Worm (Caenorhabditis elegans) whole organism, dauer: ENCODE data around the gene F46F2.3.

Source experiments
- unc-62 ChIP-seq: sonication (generic microtip); optimal IDR thresholded peaks from 2 replicates; lab custom pipeline; 2017; ENCODE audit warnings: missing biosample characterization, missing genetic modification reagents, missing genetic modification characterization

Gene F46F2.3

DNA sequence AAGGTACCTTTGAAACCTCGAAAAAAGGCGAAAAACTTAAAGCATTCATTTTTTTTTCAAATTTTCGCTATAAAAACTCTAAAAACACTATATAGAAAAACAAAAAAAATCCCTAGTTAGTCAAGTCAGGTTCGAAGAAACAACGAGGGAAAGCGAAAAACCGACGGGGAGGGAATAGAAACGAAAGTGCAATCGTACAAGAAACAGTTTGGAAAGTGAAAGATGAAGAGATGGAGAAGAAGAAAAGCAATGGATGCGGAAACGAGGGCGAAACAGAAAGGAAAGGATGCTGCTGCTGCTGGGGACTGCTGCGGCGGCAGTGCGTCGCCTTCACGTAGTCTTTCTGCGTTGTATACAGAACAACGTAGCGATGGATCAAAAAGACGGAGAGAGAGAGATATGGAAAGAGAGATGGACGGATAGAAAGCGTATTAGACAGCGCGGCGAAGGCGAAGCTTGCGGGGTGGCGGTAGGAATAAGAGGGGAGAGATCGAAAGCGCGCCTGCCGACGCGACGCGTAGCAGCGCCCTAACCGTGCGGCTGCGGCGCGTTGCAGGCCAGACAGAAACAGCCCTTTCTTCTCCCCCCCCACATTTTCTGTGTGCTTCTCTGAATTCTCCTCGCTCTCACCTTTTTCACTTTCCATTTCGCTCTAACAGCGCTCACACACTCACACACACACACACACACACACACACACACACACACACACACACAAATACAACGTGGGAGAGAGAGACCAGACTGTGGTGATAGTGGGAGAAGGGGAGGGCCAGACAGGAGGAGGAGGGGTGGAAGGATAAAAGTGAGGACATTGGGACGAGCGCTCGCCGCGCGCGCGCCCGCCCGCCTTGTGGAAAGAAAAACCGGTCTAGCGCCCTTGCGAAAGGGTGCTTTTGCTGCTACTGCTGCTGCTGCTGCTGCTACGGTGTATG is 15.0 kb upstream of the F46F2.3 start:
- no peak for TF ChIP-seq unc-62 (GFP tag; lab: Kevin White, UChicago)

DNA sequence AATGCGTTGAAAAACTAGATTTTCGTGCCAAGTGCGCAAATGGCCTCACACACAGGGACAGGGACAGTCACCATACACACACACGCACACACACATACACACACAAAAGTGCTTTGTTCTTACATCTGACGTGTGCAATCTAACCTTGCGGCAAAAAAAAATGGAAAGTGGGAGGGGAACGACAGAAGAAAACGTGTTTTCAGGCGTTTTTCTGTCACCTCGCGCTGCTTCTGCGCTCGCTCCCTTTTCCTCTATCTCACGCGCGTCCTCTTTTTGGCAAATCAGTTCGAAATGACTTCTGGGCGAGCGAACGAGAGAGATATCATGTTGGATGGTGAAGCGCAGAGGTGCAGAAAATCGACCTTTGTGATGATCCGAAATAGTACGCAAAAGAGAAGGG is 14.0 kb upstream of the F46F2.3 start:
- no peak for TF ChIP-seq unc-62 (GFP tag; lab: Kevin White, UChicago)

DNA sequence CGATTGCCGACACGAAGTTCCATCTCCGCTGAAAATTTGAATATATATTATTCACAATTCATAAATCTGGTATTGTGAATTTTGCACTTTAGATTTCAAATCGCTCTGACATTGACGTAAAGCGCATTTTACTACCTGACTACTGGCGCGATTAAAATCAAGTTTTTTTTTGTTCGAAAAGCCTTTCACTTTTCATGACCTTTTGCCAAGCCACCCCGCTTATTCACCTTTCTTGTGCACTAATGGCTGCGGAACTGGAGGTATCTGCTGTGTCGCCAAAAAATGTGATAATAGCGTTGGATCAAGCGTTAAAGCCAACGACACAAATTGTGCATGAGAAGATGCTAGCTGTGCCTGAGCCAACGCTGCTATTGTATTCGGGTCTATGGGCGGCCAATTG is 12.8 kb upstream of the F46F2.3 start:
- TF ChIP-seq unc-62 (GFP tag; lab: Kevin White, UChicago) = no peak

DNA sequence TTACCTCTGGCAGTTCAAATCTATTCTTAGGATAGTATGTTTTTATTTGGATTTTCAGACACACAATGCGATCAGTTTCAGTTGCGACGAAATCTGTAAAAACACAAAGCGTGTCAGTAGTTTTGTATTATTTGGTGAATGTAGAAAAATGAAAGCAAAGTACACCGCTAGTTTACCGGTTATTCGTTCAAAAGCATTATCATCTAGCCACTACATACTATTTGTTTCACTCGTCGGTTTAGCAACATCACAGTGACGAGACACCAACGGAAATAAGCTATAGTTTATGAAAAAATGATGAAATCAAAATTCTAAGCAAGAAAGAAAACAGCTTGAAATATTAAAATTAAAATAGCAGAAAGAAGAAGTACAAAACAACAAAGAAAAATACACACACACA is 10.6 kb upstream of the F46F2.3 start:
- no peak for TF ChIP-seq unc-62 (GFP tag; lab: Kevin White, UChicago)

DNA sequence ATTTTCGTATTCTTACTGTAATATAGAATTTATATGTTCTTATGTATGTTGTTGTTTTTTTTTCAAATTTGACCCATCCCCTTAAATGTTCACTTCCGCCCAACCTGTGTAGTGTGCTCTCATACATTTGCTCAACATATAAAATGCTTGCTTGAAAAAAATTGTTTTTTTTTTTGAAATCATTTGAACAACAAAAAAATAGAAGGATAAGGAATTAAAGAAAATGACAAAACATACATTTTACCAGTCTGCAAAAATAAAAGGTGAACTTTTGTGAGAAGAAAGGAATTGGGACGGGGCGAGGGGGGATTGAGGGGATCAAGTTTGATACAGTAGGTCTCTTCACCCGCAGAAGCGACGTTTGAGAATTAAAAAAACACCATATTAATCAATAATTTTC is 8.4 kb upstream of the F46F2.3 start:
- no peak for TF ChIP-seq unc-62 (GFP tag; lab: Kevin White, UChicago)

DNA sequence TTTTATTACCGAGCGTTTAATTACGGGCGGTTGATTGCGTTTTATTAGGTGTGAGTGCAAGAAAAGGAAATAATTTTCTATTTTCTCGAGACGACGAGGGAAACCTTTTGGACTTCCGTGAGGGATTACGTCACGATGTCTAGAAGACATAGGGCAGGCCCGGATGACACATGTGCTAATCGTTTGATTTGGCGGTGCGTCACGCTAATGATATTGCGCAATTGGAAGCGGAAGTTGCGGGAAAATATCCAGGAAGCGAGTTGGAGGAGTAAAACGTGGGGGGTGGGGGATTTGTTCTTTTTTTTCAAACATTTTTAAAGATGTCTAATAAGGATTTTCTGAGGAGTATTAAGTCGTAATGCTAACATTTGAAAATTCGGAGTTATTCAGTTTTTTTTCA is 4.5 kb upstream of the F46F2.3 start:
- no peak for TF ChIP-seq unc-62 (GFP tag; lab: Kevin White, UChicago)

DNA sequence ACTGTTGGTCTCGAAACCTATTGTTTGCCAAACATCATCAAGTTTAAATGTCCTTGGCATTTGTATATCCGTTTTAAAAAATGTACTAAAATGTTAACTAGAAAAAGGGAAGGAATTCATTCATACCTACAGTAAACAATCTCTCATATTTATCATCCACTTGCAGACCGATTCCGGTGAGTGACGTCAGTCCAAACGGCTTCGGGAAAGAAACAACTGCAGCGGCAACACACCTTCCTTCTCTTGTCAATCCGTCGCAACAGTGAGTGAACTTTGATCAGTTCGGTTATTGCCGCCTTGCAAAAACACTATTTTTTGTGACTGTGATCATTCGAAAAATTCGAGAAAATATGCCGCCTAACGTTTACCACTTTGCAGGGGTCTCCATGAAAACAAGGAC is 4.1 kb upstream of the F46F2.3 start:
- no peak for TF ChIP-seq unc-62 (GFP tag; lab: Kevin White, UChicago)

DNA sequence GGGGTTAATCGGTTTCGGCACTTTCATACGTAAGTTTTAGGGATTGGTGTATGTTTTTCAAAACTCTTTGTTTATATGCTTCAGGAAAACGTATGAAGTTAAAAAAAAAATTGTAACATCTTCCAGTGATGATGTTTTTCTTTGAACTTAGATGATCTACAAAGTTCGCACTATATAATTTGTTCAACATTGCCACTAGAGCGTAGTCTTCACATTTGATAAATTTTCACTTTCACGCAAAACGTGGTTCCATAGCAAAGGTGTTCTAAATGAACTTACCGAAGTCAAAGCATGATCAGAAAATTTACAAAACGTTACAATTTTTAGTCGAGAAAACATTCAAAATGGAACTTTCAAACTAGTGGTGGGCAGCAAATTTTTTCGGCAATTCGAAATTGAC is 2.8 kb upstream of the F46F2.3 start:
- TF ChIP-seq unc-62 (GFP tag; lab: Kevin White, UChicago) = no peak

DNA sequence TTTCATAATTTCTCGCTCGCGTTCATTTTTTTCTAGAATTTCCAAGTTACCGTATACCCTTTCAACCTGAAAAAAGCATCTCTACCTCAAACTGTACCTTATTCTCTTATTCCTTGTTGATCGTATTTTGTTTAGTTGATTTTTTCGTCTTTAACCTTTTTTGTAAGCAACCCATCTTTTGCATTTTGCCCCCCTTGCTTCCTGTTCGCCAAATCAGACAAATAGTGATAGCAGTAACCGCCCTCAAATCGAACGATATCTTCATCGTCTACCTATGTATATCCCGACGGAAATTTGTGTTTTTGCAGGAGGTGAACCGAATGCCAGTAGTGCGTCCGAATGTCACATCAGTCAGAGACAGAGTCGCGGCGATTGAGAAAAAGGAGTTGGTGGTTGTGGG is 2.3 kb upstream of the F46F2.3 start, which contains the start of gene F46F2.5:
TSS of gene F46F2.5 (plus strand) at position 301 of the 400 bp plus-strand sequence.
- no peak for TF ChIP-seq unc-62 (GFP tag; lab: Kevin White, UChicago)

DNA sequence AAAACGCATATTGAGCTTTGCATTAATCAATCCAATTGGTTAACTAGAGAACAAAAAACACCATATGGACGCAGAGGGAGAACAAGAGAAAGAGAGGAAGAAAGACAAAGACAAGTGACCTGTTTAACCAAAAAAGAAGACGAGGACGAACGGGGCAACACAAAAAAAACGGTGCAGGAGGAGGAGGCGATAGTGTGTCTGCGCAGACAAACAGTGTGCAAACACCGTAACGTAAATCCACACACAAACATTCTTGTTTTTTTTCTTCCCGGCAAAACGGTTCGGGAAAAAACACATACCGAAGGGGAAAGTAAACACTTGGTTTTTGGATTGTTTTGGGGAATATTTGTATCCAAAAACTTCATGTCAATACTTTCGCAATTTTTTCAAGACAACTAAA is 13.5 kb downstream of the F46F2.3 start:
- TF ChIP-seq unc-62 (GFP tag; lab: Kevin White, UChicago) = no peak

DNA sequence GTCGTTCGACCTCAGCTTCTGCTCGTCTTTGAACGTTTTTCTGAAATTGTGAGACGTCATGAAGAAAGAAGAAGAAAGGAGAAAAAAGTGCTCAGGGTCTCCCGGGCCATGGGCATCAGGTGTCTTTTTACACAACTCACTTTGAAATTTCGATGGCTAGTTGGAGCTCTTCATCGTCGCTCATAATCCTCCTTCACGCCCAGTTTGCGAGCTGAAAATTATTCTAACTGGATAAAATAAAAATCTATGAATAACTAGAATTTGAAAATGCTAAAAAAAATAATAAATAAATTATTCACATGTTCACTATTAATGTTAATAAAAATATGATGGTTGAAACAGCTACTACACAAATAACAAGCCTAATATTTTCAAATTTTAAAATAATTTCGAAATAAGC is 13.9 kb downstream of the F46F2.3 start, which contains the start of gene piki-1:
TSS of gene piki-1 (minus strand) at position 218 of the 400 bp plus-strand sequence.
- TF ChIP-seq unc-62 (GFP tag; lab: Kevin White, UChicago) = no peak

DNA sequence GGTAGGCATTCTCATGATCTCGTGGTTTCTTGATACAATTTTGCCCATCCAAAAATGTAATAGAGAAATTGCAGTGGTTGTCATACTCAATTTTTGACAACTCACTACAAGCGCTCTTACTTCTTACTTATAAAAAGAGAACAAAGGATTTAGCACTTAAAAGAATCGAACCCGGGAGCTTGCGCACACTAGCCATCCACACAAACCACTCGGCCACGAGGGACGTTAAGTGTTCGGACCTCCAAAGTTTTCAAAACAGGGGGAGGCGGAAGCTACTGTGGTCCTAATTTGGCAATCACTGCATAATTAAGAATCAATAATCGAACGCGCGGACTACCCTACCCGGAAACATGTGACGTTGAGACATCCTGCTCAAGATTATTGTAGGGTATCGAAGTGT is 17.4 kb downstream of the F46F2.3 start:
- TF ChIP-seq unc-62 (GFP tag; lab: Kevin White, UChicago) = no peak

DNA sequence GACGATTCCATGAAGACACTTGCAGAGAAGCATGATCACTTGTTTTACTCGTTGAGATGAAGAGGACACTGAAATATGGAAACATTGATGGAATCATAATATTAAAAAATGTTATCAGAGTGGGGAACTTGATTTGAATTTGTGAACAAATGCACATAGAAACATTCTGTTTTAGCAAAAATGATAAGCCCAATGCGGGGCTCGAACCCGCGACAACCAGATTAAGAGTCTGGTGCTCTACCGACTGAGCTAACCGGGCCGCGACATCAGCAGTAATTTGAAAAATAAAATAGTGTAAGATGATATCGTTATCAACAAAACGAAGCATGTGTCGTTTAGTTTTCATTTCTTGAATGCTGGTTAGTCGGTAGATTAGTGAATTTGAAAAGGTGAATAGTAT is 18.9 kb downstream of the F46F2.3 start:
- no peak for TF ChIP-seq unc-62 (GFP tag; lab: Kevin White, UChicago)

DNA sequence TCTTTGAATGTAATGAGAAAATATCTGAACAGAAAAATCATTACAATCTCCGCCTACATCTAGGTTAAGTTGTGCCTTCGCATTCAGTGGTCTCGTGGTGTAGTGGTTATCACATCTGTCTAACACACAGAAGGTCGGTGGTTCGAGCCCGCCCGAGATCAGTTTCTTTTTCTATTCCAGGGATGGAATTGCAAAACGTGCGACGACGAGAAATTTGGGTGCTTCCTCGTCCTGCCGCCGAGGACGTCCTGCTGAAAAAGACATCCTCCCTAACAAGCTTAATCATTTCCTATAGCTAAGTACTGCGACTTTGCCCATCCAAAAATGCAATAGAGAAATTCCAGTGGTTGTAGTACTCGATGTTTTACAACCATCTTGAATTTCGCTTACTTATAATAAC is 24.1 kb downstream of the F46F2.3 start:
- TF ChIP-seq unc-62 (GFP tag; lab: Kevin White, UChicago) = no peak

DNA sequence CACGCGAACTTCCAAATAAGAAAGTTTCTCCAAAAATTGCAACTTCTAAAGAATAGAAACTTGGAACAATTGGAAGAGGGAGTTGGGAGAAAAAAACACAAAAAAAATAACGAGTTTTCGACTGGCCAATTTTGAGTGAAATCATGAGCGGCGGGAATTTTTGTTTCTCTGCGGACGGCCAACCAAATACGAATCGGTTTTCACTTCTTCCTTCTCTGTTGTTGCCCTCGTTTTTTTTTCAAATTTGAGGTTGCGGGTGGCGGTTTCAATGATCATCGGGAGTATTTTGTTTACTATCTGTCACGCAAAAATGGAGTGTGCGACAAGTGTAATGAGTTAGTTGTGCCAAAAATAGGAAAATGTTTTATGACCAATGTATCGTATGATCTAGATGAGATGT is 26.4 kb downstream of the F46F2.3 start:
- no peak for TF ChIP-seq unc-62 (GFP tag; lab: Kevin White, UChicago)

DNA sequence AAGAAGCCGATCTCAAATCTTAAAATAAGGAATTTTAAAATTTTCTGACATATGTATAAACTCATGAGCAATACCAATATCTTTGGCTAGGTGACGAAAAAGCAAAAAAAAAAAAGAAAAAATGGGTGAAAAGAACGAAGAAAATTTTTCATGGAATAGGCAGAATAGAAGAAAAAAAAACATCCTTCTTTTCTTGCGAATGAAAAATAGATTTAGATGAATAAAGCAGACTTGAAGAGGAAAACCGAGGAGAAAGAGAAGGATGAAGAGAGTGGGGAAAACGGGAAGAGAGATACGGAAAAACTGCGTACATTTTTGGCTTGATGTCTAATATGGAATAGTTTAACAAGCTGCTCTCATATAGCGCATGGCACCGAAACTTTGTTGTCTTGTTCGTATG is 28.3 kb downstream of the F46F2.3 start:
- no peak for TF ChIP-seq unc-62 (GFP tag; lab: Kevin White, UChicago)

DNA sequence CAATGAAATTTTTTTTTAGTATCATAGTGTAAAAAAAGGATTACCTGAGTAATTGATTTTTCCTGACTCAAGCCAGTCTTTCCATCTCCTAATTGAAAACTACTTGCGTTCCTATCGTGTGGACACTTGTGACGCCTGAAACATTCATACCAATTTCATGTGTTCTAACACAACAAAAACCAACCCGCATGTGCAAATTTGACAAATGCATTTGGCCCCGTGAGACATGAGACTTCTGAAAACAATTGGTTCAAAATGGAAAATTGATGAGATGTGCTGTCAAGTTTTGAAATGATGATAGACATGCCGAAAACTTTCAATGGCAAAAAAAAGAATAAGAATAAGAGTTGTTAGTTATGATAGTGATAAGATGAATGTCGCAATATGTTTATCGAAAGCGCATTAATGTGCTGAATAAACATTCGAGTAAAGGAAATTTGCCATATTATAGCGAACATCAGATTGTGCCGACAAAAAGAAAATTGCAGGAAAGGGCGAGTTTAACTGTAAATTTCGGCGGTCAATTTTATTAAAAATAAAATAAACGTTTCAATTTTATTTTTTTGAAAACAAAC is 29.6 kb downstream of the F46F2.3 start, which contains the start of gene H03A11.2:
TSS of gene H03A11.2 (minus strand) at position 252 of the 575 bp plus-strand sequence.
- TF ChIP-seq unc-62 (GFP tag; lab: Kevin White, UChicago) = no peak
